Worm (Caenorhabditis elegans): ENCODE data around the gene C46G7.5.

C46G7.5 gene

ce11 chrIV:5970526-5970925, 40.9 kb downstream of the C46G7.5 start:
- TF ChIP-seq ztf-11 (tag; optimal IDR thresholded peaks at IDR 0.05) (peak; percentile 48), mep-1 (tag; optimal IDR thresholded peaks at IDR 0.05) (peak; percentile 18), cnd-1 (tag; optimal IDR thresholded peaks at IDR 0.05) (peak; percentile 88), nhr-76 (tag; optimal IDR thresholded peaks at IDR 0.05) (no peak), ces-1 (GFP tag; optimal IDR thresholded peaks at IDR 0.05) (peak; percentile 80), lin-32 (GFP tag; optimal IDR thresholded peaks at IDR 0.05) (peak; percentile 25), unc-62 (GFP tag; optimal IDR thresholded peaks at IDR 0.05) (peak; percentile 13), ceh-83 (GFP tag; optimal IDR thresholded peaks at IDR 0.05) (no peak), hlh-1 (tag; optimal IDR thresholded peaks at IDR 0.05) (peak; percentile 65), unc-39 (tag; optimal IDR thresholded peaks at IDR 0.05) (peak; percentile 23), lsy-2 (tag; optimal IDR thresholded peaks at IDR 0.05) (no peak)

- TF ChIP-seq ztf-11 (tag; optimal IDR thresholded peaks at IDR 0.05) (peak; percentile 27), snpc-4 (tag; optimal IDR thresholded peaks at IDR 0.05) (no peak), unc-39 (tag; optimal IDR thresholded peaks at IDR 0.05) (peak; percentile 24), lin-13 (tag; optimal IDR thresholded peaks at IDR 0.05) (no peak), nhr-12 (tag; optimal IDR thresholded peaks at IDR 0.05) (no peak), cnd-1 (tag; optimal IDR thresholded peaks at IDR 0.05) (peak; percentile 92), nhr-76 (tag; optimal IDR thresholded peaks at IDR 0.05) (no peak), blmp-1 (tag; optimal IDR thresholded peaks at IDR 0.05) (no peak), zip-8 (tag; optimal IDR thresholded peaks at IDR 0.05) (no peak), nhr-237 (tag; optimal IDR thresholded peaks at IDR 0.05) (no peak), mep-1 (tag; optimal IDR thresholded peaks at IDR 0.05) (peak; percentile 79), ceh-43 (GFP tag; optimal IDR thresholded peaks at IDR 0.05) (peak; percentile 67), mls-2 (tag; optimal IDR thresholded peaks at IDR 0.05) (peak; percentile 86), ceh-83 (GFP tag; optimal IDR thresholded peaks at IDR 0.05) (peak; percentile 91), nhr-2 (tag; optimal IDR thresholded peaks at IDR 0.05) (no peak), ces-1 (GFP tag; optimal IDR thresholded peaks at IDR 0.05) (peak; percentile 63), bed-3 (GFP tag; optimal IDR thresholded peaks at IDR 0.05) (peak; percentile 67), drap-1 (GFP tag; optimal IDR thresholded peaks at IDR 0.05) (peak; percentile 92), sem-2 (GFP tag; optimal IDR thresholded peaks at IDR 0.05) (peak; percentile 79), unc-120 (tag; optimal IDR thresholded peaks at IDR 0.05; ENCODE audit: poor library complexity, severe bottlenecking) (peak; percentile 97), nhr-28 (tag; optimal IDR thresholded peaks at IDR 0.05) (peak; percentile 57), elt-3 (tag; optimal IDR thresholded peaks at IDR 0.05) (no peak), flh-1 (GFP tag; optimal IDR thresholded peaks at IDR 0.05) (peak; percentile 61), ham-2 (GFP tag; optimal IDR thresholded peaks at IDR 0.05) (peak; percentile 85), elt-1 (tag; optimal IDR thresholded peaks at IDR 0.05; ENCODE audit: borderline replicate concordance, insufficient read depth) (no peak), sptf-1 (tag; optimal IDR thresholded peaks at IDR 0.05) (peak; percentile 92), lsy-2 (tag; optimal IDR thresholded peaks at IDR 0.05) (peak; percentile 19), tbx-8 (GFP tag; optimal IDR thresholded peaks at IDR 0.05) (peak; percentile 40), pha-4 (tag; optimal IDR thresholded peaks at IDR 0.05) (peak; percentile 69), M03D4.4 (tag; optimal IDR thresholded peaks at IDR 0.05) (peak; percentile 89), lin-32 (GFP tag; optimal IDR thresholded peaks at IDR 0.05) (peak; percentile 76), unc-62 (GFP tag; optimal IDR thresholded peaks at IDR 0.05) (peak; percentile 39), mab-5 (tag; optimal IDR thresholded peaks at IDR 0.05) (no peak), hlh-1 (tag; optimal IDR thresholded peaks at IDR 0.05) (peak; percentile 39), ceh-39 (tag; optimal IDR thresholded peaks at IDR 0.05) (peak; percentile 9)
These were observed 44.4 kb downstream of the C46G7.5 start for ce11 chrIV:5967035-5967499.

DNA sequence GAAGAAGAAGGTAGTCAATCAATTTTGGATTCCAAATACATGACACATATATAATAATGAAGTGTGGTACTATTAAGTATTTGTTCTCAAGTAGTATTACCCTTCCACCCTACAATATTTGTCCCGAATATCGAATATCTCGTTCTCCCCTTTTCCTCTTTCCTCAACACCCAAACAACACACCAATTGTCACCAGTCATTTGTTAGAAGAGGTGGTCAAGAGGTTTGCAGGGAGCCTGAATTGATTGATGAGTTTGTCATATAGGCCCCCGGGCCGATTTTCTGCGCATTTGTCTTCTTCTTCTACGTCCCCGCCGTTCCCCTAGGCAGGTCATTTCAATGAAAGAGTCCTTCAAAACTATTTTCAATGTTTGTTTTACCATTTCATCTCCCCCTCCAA, 47.2 kb downstream of the C46G7.5 start:
- TF ChIP-seq snpc-4 (tag; optimal IDR thresholded peaks at IDR 0.05) (no peak), mep-1 (tag; optimal IDR thresholded peaks at IDR 0.05) (no peak), nhr-28 (tag; optimal IDR thresholded peaks at IDR 0.05) (no peak), unc-62 (GFP tag; optimal IDR thresholded peaks at IDR 0.05) (peak; percentile 62), nhr-2 (tag; optimal IDR thresholded peaks at IDR 0.05) (peak; percentile 21), ceh-39 (tag; optimal IDR thresholded peaks at IDR 0.05) (peak; percentile 28), ceh-83 (GFP tag; optimal IDR thresholded peaks at IDR 0.05) (no peak), tbx-8 (GFP tag; optimal IDR thresholded peaks at IDR 0.05) (no peak), zip-8 (tag; optimal IDR thresholded peaks at IDR 0.05) (no peak), M03D4.4 (tag; optimal IDR thresholded peaks at IDR 0.05) (no peak), mls-2 (tag; optimal IDR thresholded peaks at IDR 0.05) (no peak), hlh-1 (tag; optimal IDR thresholded peaks at IDR 0.05) (peak; percentile 62), sptf-1 (tag; optimal IDR thresholded peaks at IDR 0.05) (no peak), nhr-237 (tag; optimal IDR thresholded peaks at IDR 0.05) (no peak), drap-1 (GFP tag; optimal IDR thresholded peaks at IDR 0.05) (no peak)
